Fruit fly (Drosophila melanogaster) whole organism, wandering third instar larva: ENCODE data around the gene Osi9.

ENCODE experiments used
- OdsH ChIP-seq: fragments of 200-800 bp; sonication (Bioruptor generic); optimal IDR thresholded peaks from 2 replicates; lab custom pipeline; 2016; ENCODE audit warnings: missing biosample characterization, mild to moderate bottlenecking, missing genetic modification characterization
- brk ChIP-seq: fragments of 200-800 bp; sonication (Bioruptor generic); optimal IDR thresholded peaks from 2 replicates; lab custom pipeline; 2016; ENCODE audit warnings: missing biosample characterization, mild to moderate bottlenecking, missing genetic modification characterization
- lola ChIP-seq: fragments of >200 bp; optimal IDR thresholded peaks from 2 replicates; lab custom pipeline; 2017; ENCODE audit warnings: missing biosample characterization, missing genetic modification characterization

dm6 chr3R:6298828-6299227 lies 38.8 kb downstream of the Osi9 start, which contains the start of gene Osi14:
- TF ChIP-seq brk (GFP tag; lab: Kevin White, UChicago), result no peak
- no peak for TF ChIP-seq OdsH (GFP tag; lab: Kevin White, UChicago)
- TF ChIP-seq lola (GFP tag; lab: Kevin White, UChicago), result no peak
